Worm (Caenorhabditis elegans) whole organism, late embryonic: ENCODE data around the gene adt-1.

Experiments
- C38D4.7 ChIP-seq: fragments of 200-800 bp; sonication (Bioruptor generic); optimal IDR thresholded peaks from 2 replicates; lab custom pipeline; 2018; ENCODE audit warnings: mild to moderate bottlenecking, missing genetic modification characterization, moderate library complexity, missing compliant biosample characterization
- F13H6.1 ChIP-seq: sonication (generic microtip); optimal IDR thresholded peaks from 2 replicates; lab custom pipeline; 2016; ENCODE audit warnings: missing genetic modification characterization, missing compliant biosample characterization
- K09A11.1 ChIP-seq: sonication (generic microtip); optimal IDR thresholded peaks from 2 replicates; lab custom pipeline; 2017; ENCODE audit warnings: antibody characterized with exemption, mild to moderate bottlenecking, missing genetic modification characterization, missing compliant biosample characterization; ENCODE audit not compliant: insufficient read depth
- ceh-19 ChIP-seq: fragments of 200-800 bp; sonication (Bioruptor generic); optimal IDR thresholded peaks from 2 replicates; lab custom pipeline; 2018; ENCODE audit warnings: mild to moderate bottlenecking, missing genetic modification characterization, missing compliant biosample characterization
- elt-2 ChIP-seq: sonication (generic microtip); optimal IDR thresholded peaks from 2 replicates; lab custom pipeline; 2016; ENCODE audit warnings: missing genetic modification reagents, missing genetic modification characterization, missing compliant biosample characterization
- fkh-10 ChIP-seq: fragments of 150-350 bp; optimal IDR thresholded peaks from 2 replicates; lab custom pipeline; 2014; ENCODE audit warnings: missing biosample characterization, missing genetic modification reagents, missing genetic modification characterization
- nhr-11 ChIP-seq: fragments of 150-350 bp; optimal IDR thresholded peaks from 2 replicates; lab custom pipeline; 2014; ENCODE audit warnings: missing biosample characterization, missing genetic modification characterization
- pag-3 ChIP-seq: sonication (generic microtip); optimal IDR thresholded peaks from 2 replicates; lab custom pipeline; 2016; ENCODE audit warnings: missing compliant biosample characterization, missing genetic modification characterization, borderline replicate concordance
- pha-4 ChIP-seq: fragments of 150-350 bp; optimal IDR thresholded peaks from 2 replicates; lab custom pipeline; 2018; ENCODE audit warnings: missing biosample characterization, missing genetic modification reagents, missing genetic modification characterization
- sox-4 ChIP-seq: sonication (generic microtip); optimal IDR thresholded peaks from 2 replicates; lab custom pipeline; 2017; ENCODE audit warnings: mild to moderate bottlenecking, missing genetic modification characterization, inconsistent platforms, missing compliant biosample characterization
- syd-9 ChIP-seq: sonication (generic microtip); optimal IDR thresholded peaks from 2 replicates; lab custom pipeline; 2016; ENCODE audit warnings: mild to moderate bottlenecking, missing genetic modification characterization, moderate library complexity, missing compliant biosample characterization
- unc-42 ChIP-seq: sonication (generic microtip); optimal IDR thresholded peaks from 2 replicates; lab custom pipeline; 2016; ENCODE audit warnings: missing genotype, missing genetic modification characterization, missing compliant biosample characterization

DNA sequence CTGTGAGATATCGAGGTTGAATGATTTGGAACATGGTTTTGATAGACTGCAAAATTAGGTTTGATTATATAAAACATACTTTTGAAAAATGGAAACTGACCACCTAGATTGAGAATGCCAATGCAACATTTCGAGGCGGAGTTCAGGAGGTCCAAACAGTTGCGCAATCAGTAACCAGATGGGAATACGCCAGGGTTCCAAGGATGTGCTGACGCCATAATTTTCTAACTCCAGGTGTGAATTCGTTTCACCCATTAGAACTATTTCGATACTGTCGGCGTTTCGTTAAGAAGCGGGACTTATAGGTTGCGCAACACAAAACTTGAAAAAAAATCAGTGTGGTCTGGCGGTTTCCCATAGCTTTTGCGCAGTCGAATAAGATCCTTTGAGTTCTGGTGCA, 18.8 kb upstream of the adt-1 start, which contains the start of gene C02B4.3:
- no peak for TF ChIP-seq pha-4 (tag; lab: Kevin White, UChicago)
- TF ChIP-seq fkh-10 (GFP tag; lab: Kevin White, UChicago), result no peak
- TF ChIP-seq unc-42 (tag; lab: Kevin White, UChicago), result no peak
- no peak for TF ChIP-seq syd-9 (tag; lab: Kevin White, UChicago)
- no peak for TF ChIP-seq F13H6.1 (tag; lab: Kevin White, UChicago)
- no peak for TF ChIP-seq nhr-11 (tag; lab: Kevin White, UChicago)
- no peak for TF ChIP-seq elt-2 (tag; lab: Kevin White, UChicago)
- no peak for TF ChIP-seq K09A11.1 (tag; lab: Kevin White, UChicago)
- no peak for TF ChIP-seq sox-4 (tag; lab: Kevin White, UChicago)
- no peak for TF ChIP-seq C38D4.7
- no peak for TF ChIP-seq ceh-19
- TF ChIP-seq pag-3 (tag; lab: Kevin White, UChicago), result no peak
